Fruit fly (Drosophila melanogaster) whole organism, embryonic: ENCODE data around the gene CG2865.
A peak's percentile ranks its signal among the peaks of the same experiment; 100 is the strongest.

Experiments used
- BtbVII ChIP-seq: fragments of 200-800 bp; sonication (Bioruptor generic); optimal IDR thresholded peaks from 3 replicates; lab custom pipeline; 2017; ENCODE audit warnings: missing biosample characterization, mild to moderate bottlenecking, missing genetic modification characterization
- CG13624 ChIP-seq: fragments of 200-800 bp; sonication (Bioruptor generic); optimal IDR thresholded peaks from 2 replicates; lab custom pipeline; 2016; ENCODE audit warnings: missing biosample characterization, missing genetic modification characterization
- CG13894 ChIP-seq: fragments of 200-800 bp; sonication (Bioruptor generic); optimal IDR thresholded peaks from 3 replicates; lab custom pipeline; 2018; ENCODE audit warnings: missing biosample characterization, mild to moderate bottlenecking, missing genetic modification characterization, moderate library complexity
- CG14014 ChIP-seq: fragments of 200-800 bp; sonication (Bioruptor generic); IDR thresholded peaks from 2 replicates; pipeline ENCODE4 v1.3.6; 2022; ENCODE audit warnings: missing biosample characterization, missing genetic modification characterization
- CG14050 ChIP-seq: fragments of 200-800 bp; sonication (Bioruptor generic); IDR thresholded peaks from 3 replicates; pipeline ENCODE4 v1.3.6; 2022; ENCODE audit warnings: missing biosample characterization, missing genetic modification characterization
- CG14965 ChIP-seq: fragments of 200-800 bp; sonication (Bioruptor generic); optimal IDR thresholded peaks from 2 replicates; lab custom pipeline; 2016; ENCODE audit warnings: missing biosample characterization, missing genetic modification characterization, borderline replicate concordance
- CG15269 ChIP-seq: fragments of 200-800 bp; sonication (Bioruptor generic); optimal IDR thresholded peaks from 2 replicates; lab custom pipeline; 2018; ENCODE audit warnings: missing biosample characterization, mild to moderate bottlenecking, missing genetic modification characterization, moderate library complexity
- CG15601 ChIP-seq: fragments of 200-800 bp; sonication (Bioruptor generic); optimal IDR thresholded peaks from 3 replicates; lab custom pipeline; 2019; ENCODE audit warnings: missing biosample characterization, mild to moderate bottlenecking, missing genetic modification characterization, moderate library complexity
- CG1647 ChIP-seq: fragments of 200-800 bp; sonication (Bioruptor generic); optimal IDR thresholded peaks from 3 replicates; lab custom pipeline; 2016; ENCODE audit warnings: missing biosample characterization, missing genetic modification characterization
- CG16813 ChIP-seq: fragments of 200-800 bp; sonication (Bioruptor generic); IDR thresholded peaks from 3 replicates; pipeline ENCODE4 v1.3.6; 2022; ENCODE audit warnings: missing biosample characterization, missing genetic modification characterization; ENCODE audit not compliant: partially characterized antibody
- CG2678 ChIP-seq: fragments of 200-800 bp; sonication (Bioruptor generic); optimal IDR thresholded peaks from 3 replicates; lab custom pipeline; 2019; ENCODE audit warnings: missing biosample characterization, mild to moderate bottlenecking, missing genetic modification characterization, moderate library complexity
- CG32532 ChIP-seq: fragments of 200-800 bp; sonication (Bioruptor generic); IDR thresholded peaks from 2 replicates; pipeline ENCODE4 v1.3.6; 2022; ENCODE audit warnings: missing biosample characterization, missing genetic modification characterization
- CG33213 ChIP-seq: fragments of 200-800 bp; sonication (Bioruptor generic); optimal IDR thresholded peaks from 3 replicates; lab custom pipeline; 2016; ENCODE audit warnings: missing biosample characterization, missing genetic modification characterization
- CG3838 ChIP-seq: fragments of 200-800 bp; sonication (Bioruptor generic); optimal IDR thresholded peaks from 3 replicates; lab custom pipeline; 2016; ENCODE audit warnings: missing biosample characterization, missing genetic modification characterization
- CG3995 ChIP-seq: fragments of 200-800 bp; sonication (Bioruptor generic); optimal IDR thresholded peaks from 3 replicates; lab custom pipeline; 2016; ENCODE audit warnings: missing biosample characterization, missing genetic modification characterization
- CG6654 ChIP-seq: fragments of 200-800 bp; sonication (Bioruptor generic); optimal IDR thresholded peaks from 2 replicates; lab custom pipeline; 2017; ENCODE audit warnings: missing biosample characterization, mild to moderate bottlenecking, missing genetic modification characterization
- CG6854 ChIP-seq: fragments of 200-800 bp; sonication (Bioruptor generic); optimal IDR thresholded peaks from 3 replicates; lab custom pipeline; 2017; ENCODE audit warnings: missing biosample characterization, mild to moderate bottlenecking, missing genetic modification characterization
- CG7786 ChIP-seq: fragments of 200-800 bp; sonication (Bioruptor generic); optimal IDR thresholded peaks from 2 replicates; lab custom pipeline; 2016; ENCODE audit warnings: missing biosample characterization, missing genetic modification characterization
- Dll ChIP-seq: fragments of 200-800 bp; sonication (Bioruptor generic); IDR thresholded peaks from 4 replicates; pipeline ENCODE4 v1.3.6; 2022; ENCODE audit warnings: missing biosample characterization, missing genetic modification characterization; ENCODE audit not compliant: partially characterized antibody
- Doc2 ChIP-seq: fragments of 200-800 bp; sonication (Bioruptor generic); IDR thresholded peaks from 2 replicates; pipeline ENCODE4 v1.3.6; 2022; ENCODE audit warnings: missing biosample characterization, missing genetic modification characterization
- Dref ChIP-seq: fragments of 200-800 bp; sonication (Bioruptor generic); IDR thresholded peaks from 2 replicates; pipeline ENCODE4 v1.3.6; 2022; ENCODE audit warnings: missing biosample characterization, missing genetic modification characterization
- ERR ChIP-seq: fragments of 200-800 bp; sonication (Bioruptor generic); optimal IDR thresholded peaks from 2 replicates; lab custom pipeline; 2016; ENCODE audit warnings: missing biosample characterization, missing genetic modification characterization
- Ets97D ChIP-seq: fragments of 200-800 bp; sonication (Bioruptor generic); optimal IDR thresholded peaks from 3 replicates; lab custom pipeline; 2016; ENCODE audit warnings: missing biosample characterization, missing genetic modification characterization
- Fer3 ChIP-seq: fragments of 200-800 bp; sonication (Bioruptor generic); optimal IDR thresholded peaks from 2 replicates; lab custom pipeline; 2018; ENCODE audit warnings: missing biosample characterization, mild to moderate bottlenecking, missing genetic modification characterization, moderate library complexity
- Gug ChIP-seq: fragments of 200-800 bp; sonication (Bioruptor generic); IDR thresholded peaks from 4 replicates; pipeline ENCODE4 v1.3.6; 2022; ENCODE audit warnings: missing biosample characterization, missing genetic modification characterization
- HHEX ChIP-seq: fragments of 200-800 bp; sonication (Bioruptor generic); optimal IDR thresholded peaks from 3 replicates; lab custom pipeline; 2017; ENCODE audit warnings: missing biosample characterization, mild to moderate bottlenecking, missing genetic modification characterization, missing genetic modification reagents
- Hsf ChIP-seq: fragments of 200-800 bp; sonication (Bioruptor generic); optimal IDR thresholded peaks from 3 replicates; lab custom pipeline; 2016; ENCODE audit warnings: missing biosample characterization, missing genetic modification characterization
- Lhr ChIP-seq: fragments of 200-800 bp; sonication (Bioruptor generic); optimal IDR thresholded peaks from 3 replicates; lab custom pipeline; 2017; ENCODE audit warnings: mild to moderate bottlenecking, missing biosample characterization, missing genetic modification reagents, missing genetic modification characterization
- Neu2 ChIP-seq: fragments of 200-800 bp; sonication (Bioruptor generic); optimal IDR thresholded peaks from 3 replicates; lab custom pipeline; 2016; ENCODE audit warnings: missing biosample characterization, missing genetic modification characterization, borderline replicate concordance
- Sin3A ChIP-seq: fragments of >200 bp; optimal IDR thresholded peaks from 2 replicates; lab custom pipeline; 2018
- Sox102F ChIP-seq: fragments of 200-800 bp; sonication (Bioruptor generic); optimal IDR thresholded peaks from 2 replicates; lab custom pipeline; 2018; ENCODE audit warnings: missing biosample characterization, mild to moderate bottlenecking, missing genetic modification characterization, moderate library complexity
- Ssrp ChIP-seq: fragments of 200-800 bp; sonication (Bioruptor generic); optimal IDR thresholded peaks from 2 replicates; lab custom pipeline; 2018; ENCODE audit warnings: missing biosample characterization, mild to moderate bottlenecking, missing genetic modification characterization, moderate library complexity
- Xrp1 ChIP-seq: fragments of 200-800 bp; sonication (Bioruptor generic); IDR thresholded peaks from 2 replicates; pipeline ENCODE4 v1.3.6; 2022; ENCODE audit warnings: missing biosample characterization, missing genetic modification characterization
- ab ChIP-seq: fragments of 200-800 bp; sonication (Bioruptor generic); optimal IDR thresholded peaks from 2 replicates; lab custom pipeline; 2016; ENCODE audit warnings: missing biosample characterization, missing genetic modification characterization
- bcd ChIP-seq: fragments of 200-800 bp; sonication (Bioruptor generic); optimal IDR thresholded peaks from 2 replicates; lab custom pipeline; 2017; ENCODE audit warnings: missing biosample characterization, mild to moderate bottlenecking, missing genetic modification characterization
- bigmax ChIP-seq: fragments of 200-800 bp; sonication (Bioruptor generic); optimal IDR thresholded peaks from 2 replicates; lab custom pipeline; 2018; ENCODE audit warnings: missing biosample characterization, mild to moderate bottlenecking, missing genetic modification characterization
- da ChIP-seq: fragments of 200-800 bp; sonication (Bioruptor generic); optimal IDR thresholded peaks from 2 replicates; lab custom pipeline; 2016; ENCODE audit warnings: missing biosample characterization, missing genetic modification characterization
- danr ChIP-seq: fragments of 200-800 bp; sonication (Bioruptor generic); IDR thresholded peaks from 2 replicates; pipeline ENCODE4 v1.3.6; 2022; ENCODE audit warnings: missing biosample characterization, missing genetic modification characterization
- emc ChIP-seq: fragments of 200-800 bp; sonication (Bioruptor generic); optimal IDR thresholded peaks from 2 replicates; lab custom pipeline; 2016; ENCODE audit warnings: missing biosample characterization, missing genetic modification characterization
- grau ChIP-seq: fragments of 200-800 bp; optimal IDR thresholded peaks from 3 replicates; lab custom pipeline; 2019; ENCODE audit warnings: missing biosample characterization, mild to moderate bottlenecking, missing genetic modification characterization, moderate library complexity
- grn ChIP-seq: fragments of 200-800 bp; sonication (Bioruptor generic); optimal IDR thresholded peaks from 3 replicates; lab custom pipeline; 2017; ENCODE audit warnings: missing biosample characterization, missing genetic modification characterization
- kni ChIP-seq: fragments of 200-800 bp; sonication (Bioruptor generic); optimal IDR thresholded peaks from 3 replicates; lab custom pipeline; 2017; ENCODE audit warnings: mild to moderate bottlenecking, missing biosample characterization, missing genetic modification reagents, missing genetic modification characterization
- maf-S ChIP-seq: fragments of 200-800 bp; sonication (Bioruptor generic); optimal IDR thresholded peaks from 2 replicates; lab custom pipeline; 2016; ENCODE audit warnings: missing biosample characterization, missing genetic modification characterization
- mirr ChIP-seq: fragments of 200-800 bp; sonication (Bioruptor generic); optimal IDR thresholded peaks from 3 replicates; lab custom pipeline; 2018; ENCODE audit warnings: missing biosample characterization, mild to moderate bottlenecking, missing genetic modification characterization
- pzg ChIP-seq: fragments of 200-800 bp; sonication (Bioruptor generic); optimal IDR thresholded peaks from 3 replicates; lab custom pipeline; 2018; ENCODE audit warnings: missing biosample characterization, mild to moderate bottlenecking, missing genetic modification characterization, moderate library complexity
- sd ChIP-seq: fragments of 200-800 bp; sonication (Bioruptor generic); optimal IDR thresholded peaks from 3 replicates; lab custom pipeline; 2018; ENCODE audit warnings: missing biosample characterization, mild to moderate bottlenecking, missing genetic modification characterization, moderate library complexity
- sens ChIP-seq: fragments of 200-800 bp; sonication (Bioruptor generic); peaks from one replicate; lab custom pipeline; 2016; ENCODE audit warnings: missing biosample characterization, missing genetic modification characterization
- sim ChIP-seq: fragments of 200-800 bp; sonication (Bioruptor generic); IDR thresholded peaks from 2 replicates; pipeline ENCODE4 v1.3.6; 2022; ENCODE audit warnings: missing biosample characterization, missing genetic modification characterization
- usp ChIP-seq: fragments of >200 bp; optimal IDR thresholded peaks from 2 replicates; lab custom pipeline; 2017; ENCODE audit warnings: missing biosample characterization, missing genetic modification characterization
- vfl ChIP-seq: fragments of 200-800 bp; sonication (Bioruptor generic); optimal IDR thresholded peaks from 2 replicates; lab custom pipeline; 2016; ENCODE audit warnings: missing biosample characterization, missing genetic modification characterization

Gene CG2865

DNA sequence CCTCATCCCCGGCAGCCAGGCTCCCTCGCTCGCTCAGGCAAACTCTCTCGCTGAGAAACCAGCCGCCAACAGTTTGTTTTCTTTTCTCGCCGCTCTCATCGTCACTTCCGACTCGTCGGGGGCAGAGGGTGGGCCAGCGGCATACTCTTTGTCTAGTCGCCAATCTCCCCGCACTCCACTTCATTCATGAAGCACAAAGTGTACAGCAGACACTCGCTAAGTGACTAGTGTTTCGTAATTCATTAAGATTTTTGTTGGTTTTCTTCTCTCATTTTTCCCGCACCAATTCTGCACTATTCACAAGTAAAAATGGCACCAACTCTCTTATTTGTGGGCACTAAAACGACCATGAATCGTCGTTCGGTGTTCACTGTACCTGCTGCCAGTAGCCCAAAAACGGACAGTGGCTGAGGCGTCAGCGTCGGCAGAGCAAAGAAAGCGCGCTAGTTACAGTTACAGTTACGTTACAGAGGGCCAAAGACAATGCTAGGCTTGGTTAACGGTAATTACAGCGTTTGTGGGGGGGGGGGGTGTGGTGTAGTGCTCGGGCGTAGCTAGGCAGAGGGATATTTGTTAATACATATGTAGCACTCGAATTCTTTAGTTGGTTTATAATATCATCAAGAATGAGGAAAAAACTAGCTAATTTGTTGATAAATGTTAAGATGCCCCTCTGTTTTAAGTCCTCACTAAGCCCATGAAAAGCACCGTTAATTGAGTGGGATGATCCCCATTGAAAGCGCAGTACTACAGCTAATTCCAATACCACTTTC, 4.4 kb upstream of the CG2865 start (continued):
- TF ChIP-seq danr (GFP tag; lab: Robert Waterston, UW), result peak; percentile 97
- TF ChIP-seq maf-S, result peak; percentile 98
- TF ChIP-seq Xrp1 (GFP tag; lab: Robert Waterston, UW), result peak; percentile 98
- peak; percentile 99 for TF ChIP-seq Gug (GFP tag; lab: Robert Waterston, UW)
- TF ChIP-seq CG3995, result peak; percentile 77
- TF ChIP-seq sd, result peak; percentile 94
- TF ChIP-seq bigmax (GFP tag; lab: Kevin White, UChicago), result peak; percentile 72
- peak; percentile 93 for TF ChIP-seq Ets97D (GFP tag; lab: Kevin White, UChicago)
- TF ChIP-seq Hsf (GFP tag; lab: Kevin White, UChicago), result peak; percentile 99
- TF ChIP-seq CG1647 (GFP tag; lab: Kevin White, UChicago), result peak; percentile 99
- peak; percentile 86 for TF ChIP-seq Neu2
- no peak for TF ChIP-seq Dll (GFP tag; lab: Robert Waterston, UW)
- peak; percentile 95 for TF ChIP-seq CG13894
- peak; percentile 41; the same call in 1 of the 2 replicates for TF ChIP-seq Dref (GFP tag; lab: Robert Waterston, UW)
- peak; percentile 98 for TF ChIP-seq Fer3 (tag; lab: Kevin White, UChicago)
- TF ChIP-seq CG13624 (GFP tag; lab: Kevin White, UChicago), result peak; percentile 98
- TF ChIP-seq kni (GFP tag; lab: Kevin White, UChicago), result peak; percentile 91
- peak; percentile 93 for TF ChIP-seq sim (GFP tag; lab: Robert Waterston, UW)
- TF ChIP-seq sens (GFP tag; lab: Kevin White, UChicago), result peak; percentile 100
- no peak for TF ChIP-seq CG16813 (GFP tag; lab: Robert Waterston, UW)
- TF ChIP-seq grn, result peak; percentile 87
- peak; percentile 97 for TF ChIP-seq CG15601 (tag; lab: Kevin White, UChicago)
- TF ChIP-seq usp (GFP tag; lab: Kevin White, UChicago), result no peak
- peak; percentile 91 for TF ChIP-seq Doc2
- peak; percentile 100 for TF ChIP-seq grau (tag; lab: Kevin White, UChicago)
- TF ChIP-seq mirr (GFP tag; lab: Kevin White, UChicago), result peak; percentile 90
- TF ChIP-seq HHEX (GFP tag; lab: Kevin White, UChicago), result peak; percentile 98
- TF ChIP-seq CG6654, result peak; percentile 92
- peak; percentile 90 for TF ChIP-seq CG14965 (GFP tag; lab: Kevin White, UChicago)
- peak; percentile 98 for TF ChIP-seq BtbVII
- TF ChIP-seq ab (GFP tag; lab: Kevin White, UChicago), result peak; percentile 97
- peak; percentile 99 for TF ChIP-seq CG33213 (GFP tag; lab: Kevin White, UChicago)
- TF ChIP-seq CG7786 (GFP tag; lab: Kevin White, UChicago), result peak; percentile 99
- peak; percentile 33 for TF ChIP-seq pzg (GFP tag; lab: Kevin White, UChicago)
- TF ChIP-seq da, result peak; percentile 98
- TF ChIP-seq CG14014 (GFP tag; lab: Robert Waterston, UW), result peak; percentile 98
- TF ChIP-seq CG32532, result peak; percentile 98
- TF ChIP-seq CG2678 (tag; lab: Kevin White, UChicago), result peak; percentile 99
- peak; percentile 99 for TF ChIP-seq CG15269 (tag; lab: Kevin White, UChicago)
- TF ChIP-seq ERR (GFP tag; lab: Kevin White, UChicago), result peak; percentile 98
- no peak for TF ChIP-seq Sin3A (lab: Kevin White, UChicago)
- peak; percentile 97 for TF ChIP-seq emc (GFP tag; lab: Kevin White, UChicago)
- peak; percentile 97 for TF ChIP-seq Lhr
- peak; percentile 98 for TF ChIP-seq Ssrp
- peak; percentile 99 for TF ChIP-seq bcd (GFP tag; lab: Kevin White, UChicago)
- peak; percentile 95 for TF ChIP-seq CG6854 (GFP tag; lab: Kevin White, UChicago)
- TF ChIP-seq vfl (GFP tag; lab: Kevin White, UChicago), result peak; percentile 96
- peak; percentile 98 for TF ChIP-seq CG14050
- peak; percentile 99 for TF ChIP-seq Sox102F (GFP tag; lab: Kevin White, UChicago)
- peak; percentile 95 for TF ChIP-seq CG3838
